Fruit fly (Drosophila melanogaster) Kc167 (cell line): ENCODE measurements around the gene Ktch.

Source experiments
- h ChIP-seq: fragments of >200 bp; optimal IDR thresholded peaks from 3 replicates; lab custom pipeline; 2018; ENCODE audit warnings: missing external identifiers
- insv ChIP-seq: fragments of >200 bp; optimal IDR thresholded peaks from 3 replicates; lab custom pipeline; 2018; ENCODE audit warnings: missing external identifiers

DNA sequence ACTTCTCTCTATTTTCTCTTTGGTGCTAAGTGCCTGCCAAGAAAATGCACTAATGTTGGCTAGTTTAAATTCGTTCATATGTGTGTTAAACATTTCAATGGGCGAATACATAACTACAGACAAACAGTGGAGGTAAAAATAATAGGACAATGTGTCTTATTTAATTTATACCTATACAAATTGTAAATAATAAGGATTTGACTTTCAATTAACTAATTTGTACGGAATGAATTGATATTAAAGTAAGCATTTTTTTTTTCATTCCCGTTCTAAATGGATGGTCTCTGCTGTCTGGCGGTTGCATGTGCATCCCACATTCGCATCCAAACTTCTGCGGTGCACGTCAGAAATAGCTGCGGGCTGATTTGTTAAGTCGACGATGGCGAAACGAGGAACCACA lies 16.5 kb upstream of the Ktch start:
- TF ChIP-seq insv (lab: Kevin White, UChicago) (no peak), h (lab: Kevin White, UChicago) (no peak)
